Worm (Caenorhabditis elegans): ENCODE data around the gene F59D12.5.

F59D12.5 gene

DNA sequence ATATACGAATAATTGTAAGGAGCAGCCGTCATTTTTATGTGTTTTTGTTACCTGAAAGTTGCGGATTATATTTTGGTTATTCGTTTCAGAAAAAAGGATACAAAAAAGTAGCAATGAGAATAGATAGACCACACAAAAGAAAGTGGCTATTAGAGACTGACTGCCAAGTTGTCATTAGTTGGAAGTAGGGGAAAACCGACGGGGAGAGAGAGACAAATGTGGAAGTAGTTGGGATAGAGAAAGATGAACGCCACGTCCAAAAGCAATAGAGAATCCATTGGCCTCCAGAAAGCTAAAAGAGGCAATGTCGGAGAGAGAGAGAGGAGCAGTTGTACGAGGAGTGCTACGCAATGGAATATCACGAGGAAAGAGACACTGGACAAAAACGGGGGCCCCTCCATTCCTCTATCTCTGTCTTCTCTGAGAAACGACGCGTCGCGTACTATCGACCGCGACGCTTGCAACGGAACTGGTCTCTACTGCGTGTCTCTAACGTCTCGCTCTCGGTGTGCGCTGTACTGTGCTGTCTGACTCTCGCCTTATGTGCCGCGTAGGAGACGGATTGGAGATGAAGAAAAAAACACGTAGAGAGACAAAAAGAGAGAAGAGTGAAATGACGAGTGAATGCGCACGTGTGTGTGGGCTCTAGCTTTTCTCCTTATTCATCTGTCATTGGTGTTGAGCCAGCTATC is 40.4 kb downstream of the F59D12.5 start, which contains the start of gene rab-14 (continued):
- TF ChIP-seq ZK185.1 (tag; optimal IDR thresholded peaks at IDR 0.05; ENCODE audit: poor library complexity, severe bottlenecking), result no peak
- TF ChIP-seq snpc-1.3 (tag; optimal IDR thresholded peaks at IDR 0.05; ENCODE audit: insufficient read depth), result no peak
- no peak for TF ChIP-seq nhr-80 (tag; optimal IDR thresholded peaks at IDR 0.05)
- TF ChIP-seq hmg-1.2 (GFP tag; IDR thresholded peaks at IDR 0.05), result peak; percentile 71; the same call in 1 of the 2 replicates
- TF ChIP-seq unc-130 (GFP tag; optimal IDR thresholded peaks at IDR 0.05), result no peak
- no peak for TF ChIP-seq tlf-1 (GFP tag; optimal IDR thresholded peaks at IDR 0.05)
- no peak for TF ChIP-seq sea-2 (GFP tag; IDR thresholded peaks at IDR 0.05)
- TF ChIP-seq pha-4 (tag; optimal IDR thresholded peaks at IDR 0.05), result no peak
- TF ChIP-seq Y67H2A.10 (GFP tag; conservative IDR thresholded peaks at IDR 0.05), result no peak
- no peak for TF ChIP-seq snpc-1.1 (tag; optimal IDR thresholded peaks at IDR 0.05; ENCODE audit: insufficient read depth)
- TF ChIP-seq nhr-120 (GFP tag; IDR thresholded peaks at IDR 0.05), result no peak
- TF ChIP-seq rcor-1 (GFP tag; IDR thresholded peaks at IDR 0.05), result no peak
- no peak for TF ChIP-seq let-607 (tag; optimal IDR thresholded peaks at IDR 0.05)
- TF ChIP-seq nhr-179 (tag; optimal IDR thresholded peaks at IDR 0.05), result no peak
- no peak for TF ChIP-seq snpc-4 (GFP tag; optimal IDR thresholded peaks at IDR 0.05)
- peak in 1 of 4 experiments; percentile 4 for TF ChIP-seq snpc-4 (tag; optimal IDR thresholded peaks at IDR 0.05)
- TF ChIP-seq nhr-27 (tag; optimal IDR thresholded peaks at IDR 0.05), result no peak
- TF ChIP-seq F57C9.4 (tag; optimal IDR thresholded peaks at IDR 0.05), result no peak
- no peak for TF ChIP-seq sptf-2 (GFP tag; optimal IDR thresholded peaks at IDR 0.05)
- no peak for TF ChIP-seq athp-1 (tag; optimal IDR thresholded peaks at IDR 0.05)
- peak; percentile 20; the same call in 1 of the 2 replicates for TF ChIP-seq dox-1 (GFP tag; IDR thresholded peaks at IDR 0.05)
- peak; percentile 82 for TF ChIP-seq cebp-1 (GFP tag; IDR thresholded peaks at IDR 0.05)
- no peak for TF ChIP-seq cebp-1 (tag; optimal IDR thresholded peaks at IDR 0.05)
- no peak for TF ChIP-seq F23B12.7 (tag; optimal IDR thresholded peaks at IDR 0.05; ENCODE audit: insufficient read depth)
- no peak for TF ChIP-seq lsl-1 (GFP tag; optimal IDR thresholded peaks at IDR 0.05)
- TF ChIP-seq T07F8.4 (tag; optimal IDR thresholded peaks at IDR 0.05), result no peak
- TF ChIP-seq ztf-28 (GFP tag; IDR thresholded peaks at IDR 0.05), result no peak
- peak; percentile 79 for TF ChIP-seq K12H6.12 (tag; optimal IDR thresholded peaks at IDR 0.05)
- TF ChIP-seq repo-1 (tag; optimal IDR thresholded peaks at IDR 0.05), result no peak
- TF ChIP-seq madf-10 (tag; optimal IDR thresholded peaks at IDR 0.05), result no peak
- peak; percentile 74 for TF ChIP-seq ceh-27 (GFP tag; optimal IDR thresholded peaks at IDR 0.05)
- 0 out of 2 replicates have a peak, but pooled peaks have one; percentile 30 for TF ChIP-seq attf-3 (GFP tag; conservative IDR thresholded peaks at IDR 0.05)
- peak; percentile 93 for TF ChIP-seq zfh-2 (GFP tag; conservative IDR thresholded peaks at IDR 0.05)
- no peak for TF ChIP-seq F10E7.11 (tag; optimal IDR thresholded peaks at IDR 0.05)

- TF ChIP-seq nfyb-1 (GFP tag; IDR thresholded peaks at IDR 0.05) (peak; percentile 56; the same call in 1 of the 2 replicates), Y53G8AR.9 (GFP tag; conservative IDR thresholded peaks at IDR 0.05) (0 out of 2 replicates have a peak, but pooled peaks have one; percentile 25), cebp-1 (GFP tag; IDR thresholded peaks at IDR 0.05) (no peak), cebp-1 (tag; optimal IDR thresholded peaks at IDR 0.05) (peak; percentile 15), ztf-28 (GFP tag; IDR thresholded peaks at IDR 0.05) (no peak), F39B2.1 (GFP tag; IDR thresholded peaks at IDR 0.05) (0 out of 2 replicates have a peak, but pooled peaks have one; percentile 23), C17E4.6 (GFP tag; IDR thresholded peaks at IDR 0.05) (no peak), mxl-1 (tag; optimal IDR thresholded peaks at IDR 0.05) (no peak), hmg-1.2 (GFP tag; IDR thresholded peaks at IDR 0.05) (0 out of 2 replicates have a peak, but pooled peaks have one; percentile 8), C06A6.2 (GFP tag; conservative IDR thresholded peaks at IDR 0.05) (no peak), ekl-4 (GFP tag; IDR thresholded peaks at IDR 0.05) (0 out of 2 replicates have a peak, but pooled peaks have one; percentile 44)
These were observed 42.9 kb downstream of the F59D12.5 start for ce11 chrX:15604236-15604635.
